Worm (Caenorhabditis elegans): ENCODE measurements around the gene srbc-76.

- no peak for TF ChIP-seq him-1 (tag; optimal IDR thresholded peaks at IDR 0.05)
- no peak for TF ChIP-seq W03F9.2 (tag; optimal IDR thresholded peaks at IDR 0.05)
- TF ChIP-seq dao-5 (tag; optimal IDR thresholded peaks at IDR 0.05): no peak
These were observed 35.7 kb downstream of the srbc-76 start, which contains the start of gene cyp-34A1 for ce11 chrV:15287856-15288255.
